Worm (Caenorhabditis elegans) whole organism, L1 larva: ENCODE data around the gene cpz-2.

ENCODE experiments used
- C34B4.2 ChIP-seq: sonication (generic microtip); optimal IDR thresholded peaks from 2 replicates; lab custom pipeline; 2017; ENCODE audit warnings: mild to moderate bottlenecking, missing genetic modification characterization, missing compliant biosample characterization
- F16B12.6 ChIP-seq: fragments of 150-350 bp; optimal IDR thresholded peaks from 2 replicates; lab custom pipeline; 2014; ENCODE audit warnings: missing biosample characterization, missing genetic modification characterization
- aha-1 ChIP-seq: fragments of 150-350 bp; optimal IDR thresholded peaks from 2 replicates; lab custom pipeline; 2014; ENCODE audit warnings: missing biosample characterization, missing genetic modification characterization
- alr-1 ChIP-seq: fragments of 200-800 bp; sonication (Bioruptor generic); optimal IDR thresholded peaks from 2 replicates; lab custom pipeline; 2018; ENCODE audit warnings: borderline replicate concordance, mild to moderate bottlenecking, missing genetic modification characterization, missing compliant biosample characterization
- aly-2 ChIP-seq: fragments of 150-350 bp; optimal IDR thresholded peaks from 2 replicates; lab custom pipeline; 2014; ENCODE audit warnings: missing biosample characterization, missing genetic modification characterization
- ama-1 ChIP-seq: fragments of 150-350 bp; optimal IDR thresholded peaks from 2 replicates; lab custom pipeline; 2014
- ceh-8 ChIP-seq: fragments of 200-800 bp; sonication (Bioruptor generic); optimal IDR thresholded peaks from 2 replicates; lab custom pipeline; 2018; ENCODE audit warnings: mild to moderate bottlenecking, missing genetic modification characterization, moderate library complexity, missing compliant biosample characterization
- ceh-82 ChIP-seq, 3 experiments: fragments of 150-350 bp in 1 of 3; sonication (generic microtip) in 2 of 3; optimal IDR thresholded peaks; 2 replicates each; lab custom pipeline; 2014 to 2017; ENCODE audit warnings: missing biosample characterization in 3 of 3, missing genetic modification characterization in 3 of 3
- ceh-90 ChIP-seq: sonication (generic microtip); optimal IDR thresholded peaks from 2 replicates; lab custom pipeline; 2016; ENCODE audit warnings: missing genetic modification characterization, missing compliant biosample characterization
- ces-1 ChIP-seq: fragments of 150-350 bp; optimal IDR thresholded peaks from 2 replicates; lab custom pipeline; 2014; ENCODE audit warnings: missing biosample characterization, missing genetic modification reagents, missing genetic modification characterization
- dpl-1 ChIP-seq, 3 experiments: fragments of 150-350 bp in 2 of 3; sonication (generic microtip) in 1 of 3; optimal IDR thresholded peaks; 2 replicates each; lab custom pipeline; 2014 to 2017; ENCODE audit warnings: missing biosample characterization in 3 of 3, missing genetic modification characterization in 3 of 3, missing genetic modification reagents in 3 of 3
- efl-1 ChIP-seq, 4 experiments: fragments of 150-350 bp; optimal IDR thresholded peaks in 3 of 4; peaks in 1 of 4; 1 replicate in 1 of 4; 2 replicates in 3 of 4; lab custom pipeline; 2014; ENCODE audit warnings: missing biosample characterization in 2 of 4, missing genetic modification characterization in 2 of 4, missing genetic modification reagents in 2 of 4
- efl-3 ChIP-seq: fragments of 200-800 bp; sonication (Bioruptor generic); optimal IDR thresholded peaks from 2 replicates; lab custom pipeline; 2018; ENCODE audit warnings: mild to moderate bottlenecking, missing genetic modification characterization, missing compliant biosample characterization
- egl-13 ChIP-seq: sonication (generic microtip); optimal IDR thresholded peaks from 2 replicates; lab custom pipeline; 2016; ENCODE audit warnings: missing genotype, missing genetic modification reagents, missing genetic modification characterization, missing compliant biosample characterization
- egl-27 ChIP-seq, 2 experiments: fragments of 150-350 bp in 1 of 2; sonication (generic microtip); optimal IDR thresholded peaks; 3 replicates each; lab custom pipeline; 2017 to 2018; ENCODE audit warnings: missing biosample characterization in 2 of 2, missing genetic modification characterization in 2 of 2, missing genetic modification reagents in 2 of 2
- elt-2 ChIP-seq: sonication (generic microtip); optimal IDR thresholded peaks from 2 replicates; lab custom pipeline; 2016; ENCODE audit warnings: missing genetic modification characterization, mild to moderate bottlenecking, inconsistent platforms, missing compliant biosample characterization, missing genetic modification reagents
- elt-3 ChIP-seq, 6 experiments: fragments of 150-350 bp in 1 of 6; sonication (generic microtip); optimal IDR thresholded peaks; 2 replicates each; lab custom pipeline; 2017 to 2018; ENCODE audit warnings: missing biosample characterization in 6 of 6, missing genetic modification characterization in 6 of 6, inconsistent platforms in 1 of 6
- fkh-4 ChIP-seq: sonication (generic microtip); optimal IDR thresholded peaks from 2 replicates; lab custom pipeline; 2016; ENCODE audit warnings: missing compliant biosample characterization, missing genetic modification characterization, borderline replicate concordance
- fkh-8 ChIP-seq: sonication (generic microtip); optimal IDR thresholded peaks from 2 replicates; lab custom pipeline; 2016; ENCODE audit warnings: mild to moderate bottlenecking, missing genetic modification characterization, missing compliant biosample characterization
- grh-1 ChIP-seq: fragments of 200-800 bp; sonication (Bioruptor generic); IDR thresholded peaks from 2 replicates; pipeline ENCODE4 v1.3.6; 2022; ENCODE audit warnings: missing genetic modification reagents, missing genetic modification characterization, missing compliant biosample characterization
- hlh-4 ChIP-seq: sonication (generic microtip); optimal IDR thresholded peaks from 2 replicates; lab custom pipeline; 2016; ENCODE audit warnings: mild to moderate bottlenecking, missing genetic modification characterization, missing compliant biosample characterization
- jun-1 ChIP-seq: fragments of 150-350 bp; optimal IDR thresholded peaks from 2 replicates; lab custom pipeline; 2014; ENCODE audit warnings: missing biosample characterization, missing genetic modification reagents, missing genetic modification characterization
- lin-13 ChIP-seq: fragments of 150-350 bp; optimal IDR thresholded peaks from 2 replicates; lab custom pipeline; 2014; ENCODE audit warnings: missing biosample characterization, missing genetic modification reagents, missing genetic modification characterization
- lin-15B ChIP-seq: fragments of 150-350 bp; sonication (generic microtip); optimal IDR thresholded peaks from 3 replicates; lab custom pipeline; 2014; ENCODE audit warnings: missing biosample characterization, missing genetic modification characterization
- lin-35 ChIP-seq, 2 experiments: fragments of 150-350 bp; optimal IDR thresholded peaks; 2 replicates each; lab custom pipeline; 2014; ENCODE audit warnings: missing biosample characterization in 2 of 2, missing genetic modification characterization in 2 of 2, missing genetic modification reagents in 2 of 2
- lir-3 ChIP-seq: sonication (generic microtip); optimal IDR thresholded peaks from 2 replicates; lab custom pipeline; 2016; ENCODE audit warnings: mild to moderate bottlenecking, missing genetic modification characterization, moderate library complexity, missing compliant biosample characterization; ENCODE audit not compliant: poor library complexity
- mab-9 ChIP-seq: fragments of 200-800 bp; sonication (Bioruptor generic); IDR thresholded peaks from 2 replicates; pipeline ENCODE4 v1.3.6; 2022; ENCODE audit warnings: missing genetic modification reagents, missing genetic modification characterization, missing compliant biosample characterization
- mef-2 ChIP-seq: fragments of 150-350 bp; optimal IDR thresholded peaks from 2 replicates; lab custom pipeline; 2014; ENCODE audit warnings: missing biosample characterization, missing genetic modification characterization
- nhr-12 ChIP-seq: sonication (generic microtip); optimal IDR thresholded peaks from 2 replicates; lab custom pipeline; 2017; ENCODE audit warnings: missing biosample characterization, missing genetic modification characterization
- nhr-20 ChIP-seq: sonication (generic microtip); optimal IDR thresholded peaks from 2 replicates; lab custom pipeline; 2016; ENCODE audit warnings: mild to moderate bottlenecking, missing genetic modification characterization, missing compliant biosample characterization
- nhr-237 ChIP-seq: fragments of 150-350 bp; optimal IDR thresholded peaks from 2 replicates; lab custom pipeline; 2014; ENCODE audit warnings: missing biosample characterization, missing genetic modification characterization
- nhr-71 ChIP-seq: sonication (generic microtip); optimal IDR thresholded peaks from 2 replicates; lab custom pipeline; 2016; ENCODE audit warnings: mild to moderate bottlenecking, missing genetic modification characterization, moderate library complexity, missing compliant biosample characterization
- nhr-77 ChIP-seq: fragments of 150-350 bp; optimal IDR thresholded peaks from 2 replicates; lab custom pipeline; 2014; ENCODE audit warnings: missing biosample characterization, missing genetic modification characterization
- nhr-85 ChIP-seq: sonication (generic microtip); peaks from one replicate; lab custom pipeline; 2016; ENCODE audit warnings: missing genetic modification characterization, inconsistent platforms, missing compliant biosample characterization
- nhr-90 ChIP-seq: sonication (generic microtip); optimal IDR thresholded peaks from 2 replicates; lab custom pipeline; 2016; ENCODE audit warnings: mild to moderate bottlenecking, missing genetic modification characterization, missing compliant biosample characterization; ENCODE audit not compliant: poor library complexity
- pag-3 ChIP-seq: sonication (generic microtip); optimal IDR thresholded peaks from 2 replicates; lab custom pipeline; 2017; ENCODE audit warnings: missing genetic modification characterization, mild to moderate bottlenecking, missing compliant biosample characterization, antibody characterized with exemption, borderline replicate concordance; ENCODE audit not compliant: insufficient read depth
- pax-3 ChIP-seq: fragments of 200-800 bp; sonication (Bioruptor generic); optimal IDR thresholded peaks from 2 replicates; lab custom pipeline; 2018; ENCODE audit warnings: mild to moderate bottlenecking, missing genetic modification characterization, moderate library complexity, missing compliant biosample characterization
- rnt-1 ChIP-seq: sonication (generic microtip); optimal IDR thresholded peaks from 2 replicates; lab custom pipeline; 2016; ENCODE audit warnings: mild to moderate bottlenecking, missing genetic modification characterization, moderate library complexity, missing compliant biosample characterization
- snpc-4 ChIP-seq: fragments of 150-350 bp; optimal IDR thresholded peaks from 2 replicates; lab custom pipeline; 2014; ENCODE audit warnings: missing biosample characterization, missing genetic modification characterization
- snu-23 ChIP-seq: sonication (generic microtip); optimal IDR thresholded peaks from 2 replicates; lab custom pipeline; 2016; ENCODE audit warnings: missing genetic modification characterization, missing compliant biosample characterization
- tbx-2 ChIP-seq: sonication (generic microtip); optimal IDR thresholded peaks from 2 replicates; lab custom pipeline; 2016; ENCODE audit warnings: missing genetic modification characterization, missing compliant biosample characterization
- unc-130 ChIP-seq: fragments of 150-350 bp; optimal IDR thresholded peaks from 2 replicates; lab custom pipeline; 2017; ENCODE audit warnings: missing biosample characterization, missing genetic modification characterization, inconsistent platforms
- unc-86 ChIP-seq: sonication (generic microtip); optimal IDR thresholded peaks from 2 replicates; lab custom pipeline; 2016; ENCODE audit warnings: missing genetic modification characterization, missing compliant biosample characterization
- vab-15 ChIP-seq: sonication (generic microtip); optimal IDR thresholded peaks from 2 replicates; lab custom pipeline; 2017; ENCODE audit warnings: missing genotype, mild to moderate bottlenecking, missing genetic modification characterization, missing compliant biosample characterization
- ztf-4 ChIP-seq: fragments of 150-350 bp; optimal IDR thresholded peaks from 2 replicates; lab custom pipeline; 2014; ENCODE audit warnings: missing biosample characterization, missing genetic modification characterization

Gene cpz-2

DNA sequence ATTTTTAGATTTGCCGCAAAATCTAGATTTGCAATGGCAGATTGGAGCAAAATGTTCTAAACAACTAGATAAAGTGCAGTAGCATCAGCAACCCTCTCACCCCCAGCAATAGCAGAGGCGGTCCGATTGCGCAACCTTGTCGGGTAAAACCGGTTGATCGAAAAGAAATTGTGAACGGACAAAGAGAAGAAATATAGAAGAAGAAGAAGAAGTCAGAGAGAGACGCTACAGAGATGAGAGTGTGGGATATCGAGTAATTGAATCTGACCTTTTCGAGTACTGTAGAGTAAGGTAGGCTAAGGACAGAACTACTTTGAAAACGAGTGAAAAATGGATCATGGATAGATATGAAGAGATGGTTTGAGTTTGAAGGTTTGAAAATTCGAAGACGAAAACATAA is 5.1 kb upstream of the cpz-2 start (continued):
- peak in 1 of 3 experiments; percentile 1 for TF ChIP-seq dpl-1 (GFP tag; optimal IDR thresholded peaks at IDR 0.05; lab: Kevin White, UChicago)
- TF ChIP-seq ceh-82 (tag; optimal IDR thresholded peaks at IDR 0.05; lab: Kevin White, UChicago) = no peak
- no peak for TF ChIP-seq tbx-2 (tag; lab: Kevin White, UChicago)
- peak; percentile 95 for TF ChIP-seq nhr-85 (tag; lab: Kevin White, UChicago)
- no peak for TF ChIP-seq aly-2 (tag; lab: Kevin White, UChicago)
- no peak for TF ChIP-seq pag-3 (tag; lab: Kevin White, UChicago)
- TF ChIP-seq unc-86 = no peak
- TF ChIP-seq elt-2 (tag; lab: Kevin White, UChicago) = no peak
- TF ChIP-seq mab-9 (GFP tag; lab: Robert Waterston, UW) = no peak
- TF ChIP-seq vab-15 (tag; lab: Kevin White, UChicago) = no peak
- peak; percentile 19 for TF ChIP-seq rnt-1 (tag; lab: Kevin White, UChicago)
- TF ChIP-seq ceh-8 (GFP tag; lab: Kevin White, UChicago) = no peak
- no peak for TF ChIP-seq ces-1 (GFP tag; lab: Kevin White, UChicago)
- no peak for TF ChIP-seq nhr-12 (tag; lab: Kevin White, UChicago)
- TF ChIP-seq lin-13 (GFP tag; lab: Kevin White, UChicago) = no peak
- no peak for TF ChIP-seq egl-13 (tag; lab: Kevin White, UChicago)
- TF ChIP-seq ama-1 (lab: Kevin White, UChicago) = no peak
- no peak for TF ChIP-seq nhr-237 (tag; lab: Kevin White, UChicago)
- no peak for TF ChIP-seq pax-3
- no peak for TF ChIP-seq alr-1 (tag; lab: Kevin White, UChicago)
- no peak for TF ChIP-seq aha-1
- TF ChIP-seq lir-3 (tag; lab: Kevin White, UChicago) = no peak
- peak in 1 of 6 experiments; percentile 12 for TF ChIP-seq elt-3 (tag; optimal IDR thresholded peaks at IDR 0.05; lab: Kevin White, UChicago)
- no peak for TF ChIP-seq fkh-4 (tag; lab: Kevin White, UChicago)
- TF ChIP-seq ceh-90 (tag; lab: Kevin White, UChicago) = no peak
- TF ChIP-seq snu-23 (GFP tag; lab: Kevin White, UChicago) = peak; percentile 30
- TF ChIP-seq lin-15B (tag; lab: Kevin White, UChicago) = no peak
- no peak for TF ChIP-seq C34B4.2 (tag; lab: Kevin White, UChicago)
- TF ChIP-seq fkh-8 (tag; lab: Kevin White, UChicago) = no peak
- TF ChIP-seq F16B12.6 (tag; lab: Kevin White, UChicago) = no peak
- TF ChIP-seq grh-1 (GFP tag; lab: Robert Waterston, UW) = peak; percentile 94
- no peak for TF ChIP-seq snpc-4 (tag; lab: Kevin White, UChicago)
- TF ChIP-seq egl-27 (tag; optimal IDR thresholded peaks at IDR 0.05; lab: Kevin White, UChicago) = no peak
- TF ChIP-seq hlh-4 (tag; lab: Kevin White, UChicago) = no peak
- TF ChIP-seq mef-2 = no peak
- no peak for TF ChIP-seq unc-130 (tag; lab: Kevin White, UChicago)

DNA sequence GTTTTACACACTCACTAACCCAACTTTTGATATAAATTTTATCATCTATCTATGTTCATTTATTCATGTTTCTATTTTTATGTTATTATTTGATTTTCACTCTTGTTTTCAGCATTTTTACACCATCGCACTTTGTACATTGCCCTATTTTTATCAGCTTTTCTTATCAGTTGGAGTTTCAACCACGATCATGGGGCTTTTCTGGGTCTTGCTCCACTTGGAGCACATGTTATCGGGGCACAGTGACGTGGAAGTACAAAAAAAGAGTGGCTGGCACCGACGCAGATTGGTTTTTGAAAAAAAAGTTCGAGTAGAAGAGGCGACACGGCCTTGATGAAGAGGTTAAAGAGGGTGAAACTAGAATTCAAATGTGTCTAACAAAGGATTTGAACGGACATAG is 3.9 kb upstream of the cpz-2 start:
- TF ChIP-seq nhr-20 (tag; lab: Kevin White, UChicago) = peak; percentile 30
- no peak for TF ChIP-seq fkh-4 (tag; lab: Kevin White, UChicago)
- no peak for TF ChIP-seq hlh-4 (tag; lab: Kevin White, UChicago)
- no peak for TF ChIP-seq nhr-77 (tag; lab: Kevin White, UChicago)
- peak; percentile 16 for TF ChIP-seq nhr-90 (tag; lab: Kevin White, UChicago)
- TF ChIP-seq efl-1 (optimal IDR thresholded peaks at IDR 0.05; lab: Kevin White, UChicago) = no peak
- peak in 1 of 2 experiments; percentile 60 for TF ChIP-seq efl-1 (GFP tag; optimal IDR thresholded peaks at IDR 0.05 in 1 of 2; lab: Kevin White, UChicago)
- TF ChIP-seq nhr-71 (tag; lab: Kevin White, UChicago) = peak; percentile 37
- no peak for TF ChIP-seq efl-3 (GFP tag; lab: Kevin White, UChicago)
- peak; percentile 26 for TF ChIP-seq pax-3
- peak; percentile 97 for TF ChIP-seq elt-2 (tag; lab: Kevin White, UChicago)
- TF ChIP-seq nhr-85 (tag; lab: Kevin White, UChicago) = no peak
- TF ChIP-seq vab-15 (tag; lab: Kevin White, UChicago) = no peak
- peak in 1 of 2 experiments; percentile 48 for TF ChIP-seq lin-35 (GFP tag; optimal IDR thresholded peaks at IDR 0.05; lab: Kevin White, UChicago)
- peak; percentile 15 for TF ChIP-seq jun-1 (tag; lab: Kevin White, UChicago)
- no peak for TF ChIP-seq ztf-4
- TF ChIP-seq dpl-1 (GFP tag; optimal IDR thresholded peaks at IDR 0.05; lab: Kevin White, UChicago) = peak in 1 of 3 experiments; percentile 9
- no peak for TF ChIP-seq pag-3 (tag; lab: Kevin White, UChicago)
